Worm (Caenorhabditis elegans) whole organism, dauer: ENCODE measurements around the gene ZK1290.5.

Experiments
- unc-62 ChIP-seq: sonication (generic microtip); optimal IDR thresholded peaks from 2 replicates; lab custom pipeline; 2017; ENCODE audit warnings: missing biosample characterization, missing genetic modification reagents, missing genetic modification characterization

The ZK1290.5 gene

ce11 chrII:7570820-7571219 is 41.4 kb downstream of the ZK1290.5 start:
- TF ChIP-seq unc-62, result no peak

ce11 chrII:7574143-7574542 is 44.7 kb downstream of the ZK1290.5 start, which contains the start of gene F35D2.2:
F35D2.2 (plus strand) TSS chrII:7574443.
- TF ChIP-seq unc-62, result no peak

- TF ChIP-seq unc-62, result no peak
These were observed 46.2 kb downstream of the ZK1290.5 start, which contains the start of gene F35D2.1 for ce11 chrII:7575614-7576013. F35D2.1 (plus strand) TSS chrII:7575914.

- no peak for TF ChIP-seq unc-62
These were observed 48.0 kb downstream of the ZK1290.5 start, which contains the start of gene F35D2.6 for ce11 chrII:7577412-7577811. F35D2.6 (plus strand) TSS chrII:7577712.
